Worm (Caenorhabditis elegans): ENCODE data around the gene clec-24.

ce11 chrV:16904612-16905011, 42.8 kb downstream of the clec-24 start, which contains the start of gene nhr-262:
- TF ChIP-seq flt-1 (GFP tag; IDR thresholded peaks at IDR 0.05), result no peak
- TF ChIP-seq tab-1 (GFP tag; IDR thresholded peaks at IDR 0.05), result no peak
- no peak for TF ChIP-seq med-1 (GFP tag; optimal IDR thresholded peaks at IDR 0.05; ENCODE audit: insufficient read depth)

All from whole organism, midembryonic.